Worm (Caenorhabditis elegans): ENCODE data around the gene Y47D3A.14.

The Y47D3A.14 gene

ce11 chrIII:11243421-11243820 is 6.8 kb upstream of the Y47D3A.14 start (continued):
- TF ChIP-seq mdt-29 (GFP tag; IDR thresholded peaks at IDR 0.05) (no peak), fos-1 (tag; optimal IDR thresholded peaks at IDR 0.05) (no peak), jun-1 (tag; optimal IDR thresholded peaks at IDR 0.05) (no peak), nhr-25 (tag; optimal IDR thresholded peaks at IDR 0.05; ENCODE audit: borderline replicate concordance, insufficient read depth) (peak; percentile 43), ZK546.5 (tag; optimal IDR thresholded peaks at IDR 0.05) (no peak), vab-7 (GFP tag; IDR thresholded peaks at IDR 0.05) (no peak), lsy-2 (tag; optimal IDR thresholded peaks at IDR 0.05) (peak; percentile 30 to 74), lin-39 (tag; optimal IDR thresholded peaks at IDR 0.05) (no peak), lin-38 (GFP tag; IDR thresholded peaks at IDR 0.05) (peak; percentile 50), ceh-82 (tag; optimal IDR thresholded peaks at IDR 0.05) (no peak), zfp-3 (GFP tag; conservative IDR thresholded peaks at IDR 0.05) (no peak), nhr-28 (tag; optimal IDR thresholded peaks at IDR 0.05) (peak; percentile 88), nhr-41 (GFP tag; IDR thresholded peaks at IDR 0.05) (no peak), mep-1 (tag; optimal IDR thresholded peaks at IDR 0.05) (peak; percentile 91), ctbp-1 (GFP tag; IDR thresholded peaks at IDR 0.05) (no peak)

DNA sequence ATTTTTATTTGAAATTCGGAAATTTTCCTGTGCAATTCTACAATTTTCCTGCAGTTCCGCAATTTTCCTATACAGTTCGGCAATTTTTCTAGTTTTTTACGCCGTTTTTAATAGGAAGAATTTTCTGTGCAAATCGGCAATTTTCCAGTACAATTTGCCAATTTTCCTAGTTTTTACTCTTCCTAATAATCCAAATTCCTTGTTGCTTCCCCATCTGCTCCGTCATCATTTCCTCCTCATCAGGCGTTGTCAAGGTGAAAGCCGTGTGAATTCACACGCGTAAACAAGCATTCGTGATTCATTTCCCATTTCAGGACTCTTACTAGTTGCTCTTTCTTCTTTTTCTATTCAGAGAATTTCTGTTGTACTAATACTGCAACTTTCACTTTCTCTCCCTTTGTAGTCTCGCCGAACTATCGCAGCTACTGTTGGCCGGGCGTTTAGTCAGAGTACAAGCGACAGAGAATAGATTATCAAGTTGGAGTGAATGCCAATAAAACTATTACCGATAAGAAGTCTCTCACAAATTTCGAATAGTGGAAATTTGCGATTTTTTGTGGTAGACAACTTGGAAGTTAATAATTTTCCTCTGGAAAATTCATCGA is 5.0 kb upstream of the Y47D3A.14 start:
- TF ChIP-seq daf-16 (GFP tag; optimal IDR thresholded peaks at IDR 0.05), result no peak
- peak; percentile 21 for TF ChIP-seq daf-16 (tag; optimal IDR thresholded peaks at IDR 0.05)
- no peak for TF ChIP-seq D1046.2 (GFP tag; IDR thresholded peaks at IDR 0.05)
- peak; percentile 69 for TF ChIP-seq aha-1 (tag)
- no peak for TF ChIP-seq zag-1 (tag; optimal IDR thresholded peaks at IDR 0.05)
- peak in 1 of 2 experiments; percentile 54 for TF ChIP-seq unc-62 (GFP tag; optimal IDR thresholded peaks at IDR 0.05 in 1 of 2)
- no peak for TF ChIP-seq unc-62 (tag; optimal IDR thresholded peaks at IDR 0.05)
- TF ChIP-seq dve-1 (tag; optimal IDR thresholded peaks at IDR 0.05; ENCODE audit: insufficient read depth), result peak; percentile 3
- TF ChIP-seq php-3 (GFP tag; IDR thresholded peaks at IDR 0.05), result no peak
- peak; percentile 46 for TF ChIP-seq hlh-11 (tag; optimal IDR thresholded peaks at IDR 0.05)
- TF ChIP-seq pqm-1 (tag; optimal IDR thresholded peaks at IDR 0.05), result peak; percentile 89
- TF ChIP-seq daf-12 (tag; optimal IDR thresholded peaks at IDR 0.05), result no peak
- TF ChIP-seq nhr-41 (GFP tag; IDR thresholded peaks at IDR 0.05), result no peak
- no peak for TF ChIP-seq lin-13 (GFP tag; optimal IDR thresholded peaks at IDR 0.05)
- peak; percentile 96 for TF ChIP-seq nhr-28 (tag; optimal IDR thresholded peaks at IDR 0.05)
- TF ChIP-seq dmd-6 (GFP tag; IDR thresholded peaks at IDR 0.05), result peak; percentile 38; the same call in 1 of the 2 replicates
- no peak for TF ChIP-seq madf-9 (GFP tag; conservative IDR thresholded peaks at IDR 0.05)

ce11 chrIII:11240776-11241175 is 4.1 kb upstream of the Y47D3A.14 start:
- peak; percentile 35 for TF ChIP-seq dve-1 (tag; optimal IDR thresholded peaks at IDR 0.05; ENCODE audit: insufficient read depth)
- TF ChIP-seq daf-16 (GFP tag; optimal IDR thresholded peaks at IDR 0.05), result no peak
- TF ChIP-seq daf-16 (tag; optimal IDR thresholded peaks at IDR 0.05), result peak; percentile 40
- TF ChIP-seq zag-1 (tag; optimal IDR thresholded peaks at IDR 0.05), result no peak
- TF ChIP-seq unc-62 (GFP tag; optimal IDR thresholded peaks at IDR 0.05 in 1 of 2), result peak in 1 of 2 experiments; percentile 16
- TF ChIP-seq unc-62 (tag; optimal IDR thresholded peaks at IDR 0.05), result no peak
- peak; percentile 21 for TF ChIP-seq pqm-1 (tag; optimal IDR thresholded peaks at IDR 0.05)
- peak; percentile 9 for TF ChIP-seq aha-1 (tag)
- peak; percentile 11 for TF ChIP-seq mep-1 (tag; optimal IDR thresholded peaks at IDR 0.05)
- no peak for TF ChIP-seq F37D6.2 (tag; optimal IDR thresholded peaks at IDR 0.05)
- TF ChIP-seq hlh-30 (tag; optimal IDR thresholded peaks at IDR 0.05; ENCODE audit: insufficient read depth), result peak; percentile 26
- no peak for TF ChIP-seq unc-39 (tag; optimal IDR thresholded peaks at IDR 0.05)
- peak; percentile 35 for TF ChIP-seq nhr-6 (tag; optimal IDR thresholded peaks at IDR 0.05)
- TF ChIP-seq nhr-28 (tag; optimal IDR thresholded peaks at IDR 0.05), result peak; percentile 85
- no peak for TF ChIP-seq mdt-29 (GFP tag; IDR thresholded peaks at IDR 0.05)
- TF ChIP-seq hlh-11 (tag; optimal IDR thresholded peaks at IDR 0.05), result peak; percentile 16
- peak; percentile 34; the same call in 1 of the 2 replicates for TF ChIP-seq dmd-6 (GFP tag; IDR thresholded peaks at IDR 0.05)

DNA sequence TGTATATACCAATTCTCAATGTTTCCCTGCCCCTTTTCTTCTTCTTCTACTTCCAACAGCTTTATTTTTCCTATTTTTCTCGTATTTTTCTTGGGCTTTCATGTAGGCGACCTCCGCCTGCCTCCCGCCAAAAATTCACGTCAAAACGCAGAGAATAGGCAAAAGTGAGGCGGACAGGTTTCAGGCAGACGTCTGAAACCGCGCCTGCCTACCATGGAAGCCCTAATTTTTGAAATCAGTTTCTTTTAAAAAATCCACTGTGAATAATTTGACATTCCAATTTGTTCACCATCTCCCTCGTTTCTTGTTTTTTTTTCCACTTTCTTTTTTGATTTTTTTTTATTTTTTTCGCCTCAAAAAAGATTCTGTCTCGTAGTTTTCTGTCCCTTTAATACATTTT is 2.1 kb upstream of the Y47D3A.14 start:
- no peak for TF ChIP-seq mxl-2 (GFP tag; conservative IDR thresholded peaks at IDR 0.05)
- TF ChIP-seq aha-1 (tag), result peak; percentile 85
- TF ChIP-seq nhr-25 (tag; optimal IDR thresholded peaks at IDR 0.05; ENCODE audit: borderline replicate concordance, insufficient read depth), result no peak
